Fruit fly (Drosophila melanogaster) Kc167 (cell line): ENCODE measurements around the gene Imp.

Experiments used
- Myc ChIP-seq: fragments of >200 bp; optimal IDR thresholded peaks from 2 replicates; lab custom pipeline; 2017; ENCODE audit warnings: missing external identifiers
- Sin3A ChIP-seq: fragments of >200 bp; optimal IDR thresholded peaks from 2 replicates; lab custom pipeline; 2018; ENCODE audit warnings: missing external identifiers
- psq ChIP-seq: fragments of >200 bp; optimal IDR thresholded peaks from 2 replicates; lab custom pipeline; 2017; ENCODE audit warnings: missing external identifiers

DNA sequence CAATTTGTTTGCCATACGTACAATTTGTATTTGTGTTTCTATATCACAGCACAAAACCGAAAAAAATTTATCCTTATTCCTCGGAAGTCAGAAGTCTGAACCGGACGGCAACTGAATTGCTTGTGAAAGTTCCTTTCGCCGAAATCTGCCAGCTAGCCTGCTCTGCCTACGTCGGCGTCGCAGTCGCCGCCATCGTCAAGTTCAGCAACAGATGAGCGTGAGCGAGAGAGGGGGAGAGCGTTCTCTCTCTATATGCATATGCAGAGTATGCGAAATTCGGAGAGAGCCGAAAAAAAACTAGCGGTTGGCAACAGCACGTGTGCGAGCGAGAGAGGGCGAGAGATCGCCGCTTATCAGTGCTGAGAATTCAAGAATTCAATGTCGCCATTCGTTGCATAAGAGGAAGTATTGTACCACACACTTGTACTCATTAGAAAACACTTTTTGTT is 39.7 kb downstream of the Imp start:
- TF ChIP-seq psq (lab: Kevin White, UChicago) (no peak), Myc (no peak), Sin3A (lab: Kevin White, UChicago) (no peak)
